Fruit fly (Drosophila melanogaster): ENCODE measurements around the gene mRpL4.

DNA sequence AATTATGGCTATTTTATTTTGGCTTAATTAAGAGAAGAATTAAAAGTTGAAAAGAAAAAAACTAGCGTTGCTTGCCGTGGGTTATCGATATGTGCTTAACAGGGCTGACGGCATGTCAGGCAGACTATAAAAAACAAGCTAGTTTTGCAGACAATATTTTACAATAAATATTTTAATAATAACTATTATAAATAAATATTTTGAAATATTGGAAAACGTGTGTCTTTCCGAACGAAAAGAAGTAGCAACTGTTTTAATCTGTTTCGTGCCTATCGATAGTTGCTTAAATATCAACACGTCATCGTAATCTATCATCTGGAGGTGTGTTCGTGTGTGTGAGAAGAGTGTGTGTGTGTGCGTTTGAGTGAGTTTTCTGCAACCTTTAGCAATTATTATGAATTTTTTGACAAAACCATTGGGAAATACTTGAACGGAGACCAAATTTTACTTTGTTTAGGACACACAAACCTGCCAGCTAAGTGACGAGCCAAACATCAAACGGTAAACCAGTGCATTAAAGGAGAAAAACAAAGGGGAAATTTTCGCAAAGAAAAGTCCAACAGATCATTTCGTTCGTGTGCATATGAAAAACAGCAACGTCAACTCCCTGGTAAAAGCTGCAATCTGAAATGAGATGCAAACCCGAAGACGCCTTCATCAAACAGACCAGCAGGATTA is 21.8 kb downstream of the mRpL4 start, which contains the start of the genes CG5861 and Syx5:
- TF ChIP-seq Blimp-1 (GFP tag; optimal IDR thresholded peaks at IDR 0.05): no peak
- TF ChIP-seq Lpt (GFP tag; optimal IDR thresholded peaks at IDR 0.05): no peak
- TF ChIP-seq Hr39 (GFP tag; optimal IDR thresholded peaks at IDR 0.05): no peak
- TF ChIP-seq CG15336 (GFP tag; IDR thresholded peaks at IDR 0.05): 0 out of 2 replicates have a peak, but pooled peaks have one; percentile 30
- no peak for TF ChIP-seq CG11902 (GFP tag; optimal IDR thresholded peaks at IDR 0.05)
- 0 out of 2 replicates have a peak, but pooled peaks have one; percentile 21 for TF ChIP-seq Gug (GFP tag; IDR thresholded peaks at IDR 0.05)
